Worm (Caenorhabditis elegans) whole organism, L4/young adult: Measurements from ENCODE around the gene F25D1.3.

Experiments
- W03F9.2 ChIP-seq: fragments of 150-350 bp; optimal IDR thresholded peaks from 2 replicates; lab custom pipeline; 2014; ENCODE audit warnings: missing biosample characterization, missing genetic modification characterization
- dao-5 ChIP-seq: sonication (generic microtip); optimal IDR thresholded peaks from 2 replicates; lab custom pipeline; 2016; ENCODE audit warnings: missing genotype, missing genetic modification characterization, moderate library complexity, missing compliant biosample characterization
- him-1 ChIP-seq: sonication (generic microtip); optimal IDR thresholded peaks from 2 replicates; lab custom pipeline; 2016; ENCODE audit warnings: missing genotype, missing genetic modification reagents, missing genetic modification characterization, missing compliant biosample characterization

ce11 chrV:10503893-10504292 is 24.6 kb upstream of the F25D1.3 start, which contains the start of gene C35A5.10:
- TF ChIP-seq W03F9.2 (tag; lab: Kevin White, UChicago) (no peak), dao-5 (tag; lab: Kevin White, UChicago) (no peak), him-1 (no peak)
